Worm (Caenorhabditis elegans) whole organism, L3 larva: ENCODE measurements around the gene rnp-5.

ENCODE experiments used
- R02D3.7 ChIP-seq: fragments of 150-350 bp; optimal IDR thresholded peaks from 2 replicates; lab custom pipeline; 2014; ENCODE audit warnings: missing biosample characterization, missing genetic modification characterization
- ceh-28 ChIP-seq: fragments of 150-350 bp; optimal IDR thresholded peaks from 2 replicates; lab custom pipeline; 2014; ENCODE audit warnings: missing biosample characterization, missing genetic modification reagents, missing genetic modification characterization
- ceh-9 ChIP-seq: sonication (generic microtip); optimal IDR thresholded peaks from 2 replicates; lab custom pipeline; 2018; ENCODE audit warnings: missing biosample characterization, missing genetic modification characterization
- daf-12 ChIP-seq: fragments of 150-350 bp; optimal IDR thresholded peaks from 2 replicates; lab custom pipeline; 2014; ENCODE audit warnings: missing biosample characterization, missing genetic modification reagents, missing genetic modification characterization
- egl-5 ChIP-seq: fragments of 150-350 bp; optimal IDR thresholded peaks from 2 replicates; lab custom pipeline; 2017; ENCODE audit warnings: missing biosample characterization, missing genetic modification reagents, missing genetic modification characterization, inconsistent platforms
- elt-1 ChIP-seq: fragments of 150-350 bp; optimal IDR thresholded peaks from 2 replicates; lab custom pipeline; 2014; ENCODE audit warnings: missing biosample characterization, missing genetic modification characterization
- elt-2 ChIP-seq: sonication (generic microtip); optimal IDR thresholded peaks from 2 replicates; lab custom pipeline; 2016; ENCODE audit warnings: missing genetic modification reagents, mild to moderate bottlenecking, missing genetic modification characterization, missing compliant biosample characterization
- fkh-10 ChIP-seq: sonication (generic microtip); optimal IDR thresholded peaks from 2 replicates; lab custom pipeline; 2017; ENCODE audit warnings: missing biosample characterization, missing genetic modification reagents, missing genetic modification characterization
- fos-1 ChIP-seq: fragments of 150-350 bp; optimal IDR thresholded peaks from 2 replicates; lab custom pipeline; 2014; ENCODE audit warnings: missing biosample characterization, missing genetic modification characterization
- lin-15B ChIP-seq: fragments of 150-350 bp; optimal IDR thresholded peaks from 2 replicates; lab custom pipeline; 2014; ENCODE audit warnings: missing biosample characterization, missing genetic modification characterization
- nhr-12 ChIP-seq: fragments of 150-350 bp; optimal IDR thresholded peaks from 2 replicates; lab custom pipeline; 2014; ENCODE audit warnings: missing biosample characterization, missing genetic modification characterization
- nhr-23 ChIP-seq: fragments of 150-350 bp; optimal IDR thresholded peaks from 2 replicates; lab custom pipeline; 2014; ENCODE audit warnings: missing biosample characterization, missing genetic modification reagents, missing genetic modification characterization
- nhr-25 ChIP-seq: sonication (generic microtip); optimal IDR thresholded peaks from 2 replicates; lab custom pipeline; 2017; ENCODE audit warnings: missing biosample characterization, missing genetic modification characterization
- nhr-28 ChIP-seq: fragments of 150-350 bp; optimal IDR thresholded peaks from 2 replicates; lab custom pipeline; 2014; ENCODE audit warnings: missing biosample characterization, missing genetic modification characterization
- nhr-43 ChIP-seq: sonication (generic microtip); optimal IDR thresholded peaks from 2 replicates; lab custom pipeline; 2016; ENCODE audit warnings: mild to moderate bottlenecking, missing genetic modification characterization, missing compliant biosample characterization; ENCODE audit not compliant: poor library complexity, severe bottlenecking
- nhr-77 ChIP-seq: fragments of 150-350 bp; optimal IDR thresholded peaks from 2 replicates; lab custom pipeline; 2014; ENCODE audit warnings: missing biosample characterization, missing genetic modification characterization
- pha-4 ChIP-seq: fragments of 150-350 bp; optimal IDR thresholded peaks from 2 replicates; lab custom pipeline; 2014; ENCODE audit warnings: missing biosample characterization, missing genetic modification reagents, missing genetic modification characterization
- sea-2 ChIP-seq: fragments of 150-350 bp; sonication (generic microtip); optimal IDR thresholded peaks from 4 replicates; lab custom pipeline; 2014; ENCODE audit warnings: missing biosample characterization, missing genetic modification reagents, missing genetic modification characterization
- skn-1 ChIP-seq: fragments of 150-350 bp; optimal IDR thresholded peaks from 2 replicates; lab custom pipeline; 2014; ENCODE audit warnings: missing biosample characterization, missing genetic modification characterization
- snpc-4 ChIP-seq: fragments of 150-350 bp; optimal IDR thresholded peaks from 2 replicates; lab custom pipeline; 2014; ENCODE audit warnings: missing biosample characterization, missing genetic modification characterization
- tbx-2 ChIP-seq: sonication (generic microtip); optimal IDR thresholded peaks from 2 replicates; lab custom pipeline; 2016; ENCODE audit warnings: mild to moderate bottlenecking, missing genetic modification characterization, missing compliant biosample characterization

The rnp-5 gene

ce11 chrIII:815845-816244 lies 37.9 kb downstream of the rnp-5 start, which contains the start of gene dac-1:
Gene dac-1 (plus strand): TSS chrIII:816145.
- TF ChIP-seq tbx-2: no peak
- TF ChIP-seq nhr-25 (tag; lab: Kevin White, UChicago): peak; percentile 28

- TF ChIP-seq daf-12 (tag; lab: Kevin White, UChicago) (no peak), nhr-23 (tag; lab: Kevin White, UChicago) (no peak), elt-2 (tag; lab: Kevin White, UChicago) (no peak), elt-1 (tag; lab: Kevin White, UChicago) (no peak), nhr-77 (tag; lab: Kevin White, UChicago) (no peak), snpc-4 (tag; lab: Kevin White, UChicago) (no peak), nhr-25 (tag; lab: Kevin White, UChicago) (no peak), nhr-12 (no peak), fos-1 (tag; lab: Kevin White, UChicago) (no peak), R02D3.7 (tag; lab: Kevin White, UChicago) (no peak), nhr-43 (tag; lab: Kevin White, UChicago) (no peak), pha-4 (tag; lab: Kevin White, UChicago) (no peak), nhr-28 (tag; lab: Kevin White, UChicago) (no peak), ceh-28 (tag; lab: Kevin White, UChicago) (no peak), egl-5 (tag; lab: Kevin White, UChicago) (no peak), lin-15B (tag; lab: Kevin White, UChicago) (no peak), skn-1 (tag; lab: Kevin White, UChicago) (no peak), fkh-10 (GFP tag; lab: Kevin White, UChicago) (no peak), ceh-9 (tag; lab: Kevin White, UChicago) (no peak), sea-2 (no peak)
Measured at ce11 chrIII:811544-811943, 42.2 kb downstream of the rnp-5 start, which contains the start of gene daf-7. Gene daf-7 (plus strand): TSS chrIII:811844.
